Fruit fly (Drosophila melanogaster) Kc167 (cell line): ENCODE results near the gene CG14551.

ENCODE experiments used
- Myc ChIP-seq: fragments of >200 bp; optimal IDR thresholded peaks from 2 replicates; lab custom pipeline; 2017; ENCODE audit warnings: missing external identifiers
- Sin3A ChIP-seq: fragments of >200 bp; optimal IDR thresholded peaks from 2 replicates; lab custom pipeline; 2018; ENCODE audit warnings: missing external identifiers
- h ChIP-seq: fragments of >200 bp; optimal IDR thresholded peaks from 3 replicates; lab custom pipeline; 2018; ENCODE audit warnings: missing external identifiers
- insv ChIP-seq: fragments of >200 bp; optimal IDR thresholded peaks from 3 replicates; lab custom pipeline; 2018; ENCODE audit warnings: missing external identifiers
- psq ChIP-seq: fragments of >200 bp; optimal IDR thresholded peaks from 2 replicates; lab custom pipeline; 2017; ENCODE audit warnings: missing external identifiers
- ttk ChIP-seq: sonication (Bioruptor generic); optimal IDR thresholded peaks from 2 replicates; lab custom pipeline; 2017; ENCODE audit warnings: missing external identifiers

CG14551 gene

dm6 chr3R:26041417-26042101 lies 21.3 kb downstream of the CG14551 start, which contains the start of gene gro:
TSS of gene gro (plus strand) at chr3R:26041736.
- TF ChIP-seq ttk (lab: Kevin White, UChicago), result no peak
- TF ChIP-seq h (lab: Kevin White, UChicago), result no peak
- TF ChIP-seq psq (lab: Kevin White, UChicago), result no peak
- no peak for TF ChIP-seq Sin3A (lab: Kevin White, UChicago)
- no peak for TF ChIP-seq Myc (lab: Kevin White, UChicago)
- TF ChIP-seq insv (lab: Kevin White, UChicago), result no peak

DNA sequence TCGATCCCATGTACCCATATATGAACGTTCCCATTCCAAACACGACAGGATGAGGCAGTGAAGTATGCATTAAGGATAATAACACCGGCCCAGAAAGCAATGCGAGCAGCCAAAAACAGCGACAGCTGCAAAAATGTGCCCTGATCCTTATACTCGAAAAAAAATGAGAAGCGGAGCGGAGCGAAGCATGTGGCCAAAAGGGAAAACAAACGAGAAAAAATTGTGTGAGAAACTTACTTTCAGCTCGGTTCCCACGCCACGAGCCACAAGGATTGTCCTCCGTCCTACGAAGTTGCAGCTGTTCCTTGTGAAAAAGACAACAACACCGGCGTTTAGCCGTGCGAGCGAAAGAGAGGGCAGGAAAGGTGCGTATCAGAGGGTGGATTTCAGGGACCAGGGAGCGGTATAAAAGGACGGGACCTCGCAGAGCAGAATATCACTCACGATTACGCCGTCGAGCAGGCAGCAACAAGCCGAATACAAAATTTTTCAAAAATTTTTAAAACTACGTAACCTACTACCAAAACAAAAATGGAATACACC lies 22.9 kb downstream of the CG14551 start:
- TF ChIP-seq h (lab: Kevin White, UChicago) (no peak), insv (lab: Kevin White, UChicago) (no peak), Sin3A (lab: Kevin White, UChicago) (no peak), psq (lab: Kevin White, UChicago) (no peak), Myc (lab: Kevin White, UChicago) (no peak), ttk (lab: Kevin White, UChicago) (no peak)

DNA sequence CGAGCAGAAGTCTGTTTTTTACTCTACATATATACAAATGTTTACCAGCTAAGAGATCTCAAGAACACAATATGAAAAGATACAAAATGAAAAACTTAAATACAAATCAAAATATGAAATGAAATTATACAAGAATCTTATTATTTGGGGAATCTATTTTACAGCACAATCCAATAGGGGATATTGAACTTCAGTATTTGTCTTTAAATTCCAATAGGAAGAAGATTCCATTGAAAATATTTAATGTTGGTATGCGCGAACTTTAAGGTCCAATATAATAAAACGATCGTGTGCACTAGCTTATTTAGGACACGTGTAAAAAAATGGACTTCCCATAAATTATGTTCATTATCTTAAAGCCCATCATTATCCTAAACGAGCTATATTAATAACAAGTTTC lies 24.9 kb downstream of the CG14551 start:
- no peak for TF ChIP-seq ttk (lab: Kevin White, UChicago)
- no peak for TF ChIP-seq psq (lab: Kevin White, UChicago)
- TF ChIP-seq h (lab: Kevin White, UChicago), result no peak
- no peak for TF ChIP-seq Sin3A (lab: Kevin White, UChicago)
- no peak for TF ChIP-seq insv (lab: Kevin White, UChicago)
- TF ChIP-seq Myc (lab: Kevin White, UChicago), result no peak

- TF ChIP-seq ttk (lab: Kevin White, UChicago) (no peak), Myc (lab: Kevin White, UChicago) (no peak)
These were observed 26.4 kb downstream of the CG14551 start for dm6 chr3R:26036153-26037144.

dm6 chr3R:26035369-26035656 lies 27.5 kb downstream of the CG14551 start:
- TF ChIP-seq h (lab: Kevin White, UChicago) (no peak), psq (lab: Kevin White, UChicago) (no peak), Myc (lab: Kevin White, UChicago) (no peak), ttk (lab: Kevin White, UChicago) (no peak), Sin3A (lab: Kevin White, UChicago) (no peak), insv (lab: Kevin White, UChicago) (no peak)

dm6 chr3R:26034643-26035368 lies 28.0 kb downstream of the CG14551 start:
- no peak for TF ChIP-seq Myc (lab: Kevin White, UChicago)
- no peak for TF ChIP-seq psq (lab: Kevin White, UChicago)
- no peak for TF ChIP-seq insv (lab: Kevin White, UChicago)
- TF ChIP-seq Sin3A (lab: Kevin White, UChicago), result no peak
- TF ChIP-seq h (lab: Kevin White, UChicago), result no peak
- no peak for TF ChIP-seq ttk (lab: Kevin White, UChicago)

DNA sequence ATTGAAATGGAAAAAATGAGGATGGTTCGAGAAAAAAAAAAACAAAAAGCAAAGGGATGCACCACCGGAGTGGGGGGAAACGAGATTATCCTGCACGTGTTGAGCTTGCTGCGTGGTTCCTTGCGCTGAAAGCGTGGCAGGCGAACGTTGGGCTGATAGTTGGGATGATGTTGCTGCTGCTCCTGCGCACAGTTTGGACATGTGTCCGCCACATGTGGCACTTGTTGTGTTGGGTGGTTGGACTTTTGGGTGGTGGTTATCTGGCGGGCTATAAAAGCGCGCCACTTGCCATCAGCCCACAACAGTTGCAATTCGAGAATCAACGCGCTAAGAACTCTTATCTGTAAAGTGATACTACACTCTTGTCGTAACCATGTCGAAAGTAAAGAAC lies 30.2 kb downstream of the CG14551 start:
- no peak for TF ChIP-seq Sin3A (lab: Kevin White, UChicago)
- TF ChIP-seq Myc (lab: Kevin White, UChicago), result no peak

DNA sequence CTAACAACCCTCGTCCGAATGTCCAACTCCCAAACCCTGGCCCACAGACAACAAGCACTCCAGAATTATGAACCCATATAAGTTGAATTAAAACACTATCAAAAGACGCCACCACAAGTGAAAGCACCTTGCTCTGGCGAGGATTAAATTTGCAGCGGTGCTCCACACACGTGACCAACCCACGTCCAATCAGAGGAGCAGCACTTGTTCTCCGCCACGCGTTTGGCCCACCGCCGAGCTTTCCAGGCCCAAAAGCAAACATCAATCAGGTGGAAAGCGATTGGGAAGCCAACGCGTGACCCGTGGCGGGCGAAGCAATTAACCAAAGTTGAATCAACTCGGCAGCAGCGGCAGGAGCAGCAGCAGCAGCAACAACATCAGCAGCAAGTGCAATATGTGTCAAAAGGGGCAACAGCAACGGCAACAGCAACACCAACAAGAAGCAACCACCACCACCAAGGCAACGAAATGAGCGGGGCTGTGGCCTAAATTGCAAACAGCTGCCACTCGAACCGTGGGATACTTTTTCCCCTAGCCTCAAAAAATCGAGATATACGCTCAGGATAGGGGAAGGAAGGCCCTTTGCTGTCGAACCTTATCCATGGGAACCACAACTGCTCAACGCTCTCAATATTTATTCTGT lies 30.7 kb downstream of the CG14551 start:
- no peak for TF ChIP-seq Myc (lab: Kevin White, UChicago)
- no peak for TF ChIP-seq ttk (lab: Kevin White, UChicago)

DNA sequence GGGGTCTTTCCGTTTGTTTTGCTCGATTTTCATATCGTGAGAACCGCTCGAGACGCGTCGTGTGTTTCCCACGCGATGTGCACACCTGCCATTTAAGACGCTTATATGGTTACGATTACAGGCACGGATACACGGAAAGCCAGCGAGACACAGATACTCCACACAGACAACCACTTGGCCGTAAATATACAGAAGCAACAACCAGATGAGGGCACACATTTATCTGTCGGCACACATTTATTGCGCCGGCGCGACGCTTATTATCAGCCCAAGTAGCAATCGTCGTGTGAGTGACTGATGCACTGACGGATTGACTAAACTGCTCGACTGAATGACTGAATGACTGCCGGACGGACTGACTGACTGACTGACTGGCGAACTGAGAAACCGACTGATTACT lies 32.2 kb downstream of the CG14551 start:
- TF ChIP-seq Myc (lab: Kevin White, UChicago) (no peak), psq (lab: Kevin White, UChicago) (no peak), Sin3A (lab: Kevin White, UChicago) (no peak), ttk (lab: Kevin White, UChicago) (no peak), h (lab: Kevin White, UChicago) (no peak), insv (lab: Kevin White, UChicago) (no peak)

DNA sequence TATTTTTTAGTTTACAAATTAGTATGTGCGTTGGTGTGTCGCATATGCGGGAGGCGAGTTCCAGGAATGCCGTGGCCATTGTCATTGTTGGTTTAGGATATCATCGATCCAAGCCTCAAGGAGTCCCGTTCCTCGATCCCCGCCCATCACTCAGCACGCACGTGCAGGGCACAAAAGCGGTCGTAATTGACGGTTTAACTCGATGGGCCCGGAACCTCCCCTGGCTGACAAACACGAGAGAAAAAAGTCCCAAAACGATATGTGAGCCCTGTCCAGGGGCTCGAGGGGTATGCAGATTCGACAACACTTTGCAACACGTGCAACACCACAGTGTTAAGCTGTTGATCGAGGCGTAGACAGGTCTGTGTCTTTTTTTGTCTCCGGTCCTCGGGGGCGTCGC lies 34.9 kb downstream of the CG14551 start:
- no peak for TF ChIP-seq h (lab: Kevin White, UChicago)
- TF ChIP-seq Sin3A (lab: Kevin White, UChicago), result no peak
- TF ChIP-seq psq (lab: Kevin White, UChicago), result no peak
